Fruit fly (Drosophila melanogaster): ENCODE data around the gene CG34165.
A peak's percentile ranks its signal among the peaks of the same experiment; 100 is the strongest.

Gene CG34165

dm6 chr2L:14688922-14689711 lies 24.4 kb upstream of the CG34165 start, which contains the start of gene osp (continued):
- peak; percentile 96 for TF ChIP-seq cas (GFP tag; IDR thresholded peaks at IDR 0.05)
- TF ChIP-seq p53 (GFP tag; optimal IDR thresholded peaks at IDR 0.05) = peak; percentile 42
- peak; percentile 79 for TF ChIP-seq pnt (GFP tag; optimal IDR thresholded peaks at IDR 0.05)
- TF ChIP-seq MTF-1 (GFP tag; optimal IDR thresholded peaks at IDR 0.05; ENCODE audit: borderline replicate concordance) = peak; percentile 92
- TF ChIP-seq CG12071 (GFP tag; optimal IDR thresholded peaks at IDR 0.05) = peak; percentile 95
- TF ChIP-seq otp (GFP tag; IDR thresholded peaks at IDR 0.05) = peak; percentile 96
- peak; percentile 72 for TF ChIP-seq CG10543 (GFP tag; optimal IDR thresholded peaks at IDR 0.05)
- peak; percentile 99 for TF ChIP-seq Sox102F (GFP tag; optimal IDR thresholded peaks at IDR 0.05)
- TF ChIP-seq CG4617 (GFP tag; optimal IDR thresholded peaks at IDR 0.05; ENCODE audit: borderline replicate concordance) = peak; percentile 91
- no peak for TF ChIP-seq yki (optimal IDR thresholded peaks at IDR 0.05)
- peak; percentile 53 for TF ChIP-seq HmgD (GFP tag; optimal IDR thresholded peaks at IDR 0.05)
- TF ChIP-seq Atf3 (GFP tag; optimal IDR thresholded peaks at IDR 0.05) = peak; percentile 64
- TF ChIP-seq CG3065 (GFP tag; optimal IDR thresholded peaks at IDR 0.05) = peak; percentile 90
- peak; percentile 63 for TF ChIP-seq pb (GFP tag; optimal IDR thresholded peaks at IDR 0.05)
- peak; percentile 91 for TF ChIP-seq CG30020 (tag; optimal IDR thresholded peaks at IDR 0.05)
- peak; percentile 92 for TF ChIP-seq CG3838 (GFP tag; optimal IDR thresholded peaks at IDR 0.05)
- peak; percentile 72 for TF ChIP-seq jumu (GFP tag; optimal IDR thresholded peaks at IDR 0.05)
- peak; percentile 99 for TF ChIP-seq CG17361 (GFP tag; IDR thresholded peaks at IDR 0.05)
- peak; percentile 88 for TF ChIP-seq CkIIα-i1 (GFP tag; IDR thresholded peaks at IDR 0.05)
- TF ChIP-seq Hey (tag; optimal IDR thresholded peaks at IDR 0.05) = peak; percentile 66
- peak; percentile 100 for TF ChIP-seq vvl (GFP tag; IDR thresholded peaks at IDR 0.05)
- peak; percentile 81 for TF ChIP-seq CG30431 (GFP tag; optimal IDR thresholded peaks at IDR 0.05)
- peak; percentile 94 for TF ChIP-seq odd (GFP tag; optimal IDR thresholded peaks at IDR 0.05)
- peak; percentile 99 for TF ChIP-seq CG11695 (GFP tag; IDR thresholded peaks at IDR 0.05)
- TF ChIP-seq CG9437 (GFP tag; optimal IDR thresholded peaks at IDR 0.05) = peak; percentile 93
- TF ChIP-seq Vsx1 (GFP tag; optimal IDR thresholded peaks at IDR 0.05) = peak; percentile 93
- TF ChIP-seq Ets65A (GFP tag) = peak; percentile 61
- peak; percentile 97 for TF ChIP-seq CG1529 (GFP tag; optimal IDR thresholded peaks at IDR 0.05)
- TF ChIP-seq Dref (GFP tag; IDR thresholded peaks at IDR 0.05) = no peak
- peak; percentile 70 for TF ChIP-seq CG1792 (GFP tag; optimal IDR thresholded peaks at IDR 0.05)
- TF ChIP-seq CG17359 (tag; optimal IDR thresholded peaks at IDR 0.05) = peak; percentile 99
- TF ChIP-seq CG16779 (GFP tag; IDR thresholded peaks at IDR 0.05) = peak; percentile 94
- TF ChIP-seq CG8281 (tag; optimal IDR thresholded peaks at IDR 0.05) = peak; percentile 93
- peak; percentile 10 for TF ChIP-seq CG14965 (GFP tag; optimal IDR thresholded peaks at IDR 0.05; ENCODE audit: borderline replicate concordance)
- TF ChIP-seq D (optimal IDR thresholded peaks at IDR 0.05) = no peak
- peak; percentile 96 for TF ChIP-seq D (GFP tag; optimal IDR thresholded peaks at IDR 0.05)
- peak; percentile 97 for TF ChIP-seq CG10654 (GFP tag; optimal IDR thresholded peaks at IDR 0.05)
- peak; percentile 98 for TF ChIP-seq CG2202 (tag; optimal IDR thresholded peaks at IDR 0.05)
- TF ChIP-seq CG34376 (GFP tag; optimal IDR thresholded peaks at IDR 0.05) = peak; percentile 90
- peak; percentile 97 for TF ChIP-seq CG3281 (GFP tag; optimal IDR thresholded peaks at IDR 0.05)
- peak; percentile 100 for TF ChIP-seq PHDP (tag; optimal IDR thresholded peaks at IDR 0.05)
- peak; percentile 75 to 98 for TF ChIP-seq dpn (GFP tag; optimal IDR thresholded peaks at IDR 0.05)
- peak; percentile 98 for TF ChIP-seq run (tag; optimal IDR thresholded peaks at IDR 0.05)
- no peak for TF ChIP-seq Neu2 (GFP tag; optimal IDR thresholded peaks at IDR 0.05; ENCODE audit: borderline replicate concordance)
- peak; percentile 99 for TF ChIP-seq sob (GFP tag; IDR thresholded peaks at IDR 0.05)
- peak; percentile 100 for TF ChIP-seq gem (tag; optimal IDR thresholded peaks at IDR 0.05)
- peak; percentile 96 for TF ChIP-seq kay (GFP tag; optimal IDR thresholded peaks at IDR 0.05)
- TF ChIP-seq Fer3 (tag; optimal IDR thresholded peaks at IDR 0.05) = peak; percentile 99
- TF ChIP-seq Myb (GFP tag; optimal IDR thresholded peaks at IDR 0.05) = peak; percentile 45
- peak; percentile 92 for TF ChIP-seq CG4404 (GFP tag; IDR thresholded peaks at IDR 0.05)

All from whole organism, embryonic.